Worm (Caenorhabditis elegans) whole organism, early embryonic: ENCODE results near the gene F25D1.5.

Source experiments
- B0310.2 ChIP-seq: sonication (generic microtip); optimal IDR thresholded peaks from 2 replicates; lab custom pipeline; 2016; ENCODE audit warnings: mild to moderate bottlenecking, missing genetic modification characterization, missing compliant biosample characterization
- F13C5.2 ChIP-seq: sonication (generic microtip); optimal IDR thresholded peaks from 2 replicates; lab custom pipeline; 2017; ENCODE audit warnings: mild to moderate bottlenecking, missing genetic modification characterization, inconsistent platforms, missing compliant biosample characterization
- aly-1 ChIP-seq: sonication (generic microtip); optimal IDR thresholded peaks from 2 replicates; lab custom pipeline; 2016; ENCODE audit warnings: missing genetic modification characterization, missing compliant biosample characterization
- ama-1 ChIP-seq: fragments of 150-350 bp; optimal IDR thresholded peaks from 2 replicates; lab custom pipeline; 2014
- ceh-13 ChIP-seq: fragments of 200-800 bp; sonication (Bioruptor generic); optimal IDR thresholded peaks from 2 replicates; lab custom pipeline; 2018; ENCODE audit warnings: mild to moderate bottlenecking, missing genetic modification characterization, missing compliant biosample characterization
- ceh-36 ChIP-seq: sonication (generic microtip); optimal IDR thresholded peaks from 2 replicates; lab custom pipeline; 2016; ENCODE audit warnings: missing genetic modification characterization, inconsistent platforms, missing compliant biosample characterization
- ets-7 ChIP-seq: sonication (generic microtip); optimal IDR thresholded peaks from 2 replicates; lab custom pipeline; 2016; ENCODE audit warnings: missing genotype, missing genetic modification characterization, missing compliant biosample characterization
- flt-1 ChIP-seq: fragments of 200-800 bp; sonication (Bioruptor generic); IDR thresholded peaks from 2 replicates; pipeline ENCODE4 v1.3.6; 2022; ENCODE audit warnings: missing genetic modification characterization, missing compliant biosample characterization
- hnd-1 ChIP-seq: sonication (generic microtip); optimal IDR thresholded peaks from 2 replicates; lab custom pipeline; 2016; ENCODE audit warnings: missing genetic modification characterization, missing compliant biosample characterization
- pes-1 ChIP-seq: fragments of 200-800 bp; sonication (Bioruptor generic); IDR thresholded peaks from 2 replicates; pipeline ENCODE4 v1.3.6; 2022; ENCODE audit warnings: missing genetic modification reagents, missing genetic modification characterization, missing compliant biosample characterization
- scrt-1 ChIP-seq: fragments of 200-800 bp; sonication (Bioruptor generic); IDR thresholded peaks from 2 replicates; pipeline ENCODE4 v1.3.6; 2022; ENCODE audit warnings: missing genetic modification characterization, missing compliant biosample characterization
- sea-1 ChIP-seq: fragments of 200-800 bp; sonication (Bioruptor generic); conservative IDR thresholded peaks from 2 replicates; pipeline ENCODE4 v1.3.6; 2022; ENCODE audit warnings: missing genetic modification characterization, missing compliant biosample characterization
- tbx-11 ChIP-seq: fragments of 200-800 bp; sonication (Bioruptor generic); IDR thresholded peaks from 2 replicates; pipeline ENCODE4 v1.3.6; 2022; ENCODE audit warnings: missing genetic modification characterization, missing compliant biosample characterization
- tbx-37 ChIP-seq: fragments of 200-800 bp; sonication (Bioruptor generic); conservative IDR thresholded peaks from 2 replicates; pipeline ENCODE4 v1.3.6; 2022; ENCODE audit warnings: missing genetic modification reagents, missing genetic modification characterization, missing compliant biosample characterization

ce11 chrV:10528500-10528899, 18.1 kb downstream of the F25D1.5 start, which contains the start of gene F25D1.3:
- TF ChIP-seq hnd-1 (no peak), sea-1 (GFP tag; lab: Robert Waterston, UW) (no peak), scrt-1 (GFP tag; lab: Robert Waterston, UW) (no peak), pes-1 (GFP tag; lab: Robert Waterston, UW) (no peak), ama-1 (lab: Kevin White, UChicago) (no peak), flt-1 (GFP tag; lab: Robert Waterston, UW) (no peak), ets-7 (tag; lab: Kevin White, UChicago) (no peak), F13C5.2 (no peak), B0310.2 (tag; lab: Kevin White, UChicago) (no peak), ceh-36 (no peak), aly-1 (no peak), tbx-11 (no peak), ceh-13 (GFP tag; lab: Kevin White, UChicago) (no peak), tbx-37 (GFP tag; lab: Robert Waterston, UW) (no peak)
